Fruit fly (Drosophila melanogaster) whole organism, adult: ENCODE results near the gene CG45690.

Source experiments
- CG14711 ChIP-seq: fragments of 200-800 bp; sonication (Bioruptor generic); optimal IDR thresholded peaks from 2 replicates; lab custom pipeline; 2018; ENCODE audit warnings: missing biosample characterization, mild to moderate bottlenecking, missing genetic modification characterization, moderate library complexity
- CG33017 ChIP-seq: fragments of 200-800 bp; sonication (Bioruptor generic); optimal IDR thresholded peaks from 2 replicates; lab custom pipeline; 2018; ENCODE audit warnings: missing biosample characterization, mild to moderate bottlenecking, missing genetic modification characterization, moderate library complexity
- CG7045 ChIP-seq: fragments of 200-800 bp; sonication (Bioruptor generic); optimal IDR thresholded peaks from 2 replicates; lab custom pipeline; 2017; ENCODE audit warnings: missing biosample characterization, mild to moderate bottlenecking, missing genetic modification characterization
- kay ChIP-seq: fragments of 200-800 bp; sonication (Bioruptor generic); peaks from one replicate; lab custom pipeline; 2016; ENCODE audit warnings: missing biosample characterization, missing genetic modification characterization, borderline replicate concordance
- toe ChIP-seq: fragments of 200-800 bp; sonication (Bioruptor generic); optimal IDR thresholded peaks from 2 replicates; lab custom pipeline; 2016; ENCODE audit warnings: missing biosample characterization, missing genetic modification characterization

- TF ChIP-seq kay (GFP tag; lab: Kevin White, UChicago) (no peak), CG14711 (tag; lab: Kevin White, UChicago) (no peak), CG33017 (tag; lab: Kevin White, UChicago) (no peak), CG7045 (no peak), toe (GFP tag; lab: Kevin White, UChicago) (no peak)
Observed at dm6 chr2L:10701499-10702062, 43.5 kb downstream of the CG45690 start, which contains the start of gene Lip1.
